Worm (Caenorhabditis elegans) whole organism, L2 larva: ENCODE results near the gene ceh-10.
A peak's percentile ranks its signal among the peaks of the same experiment; 100 is the strongest.

Experiments used
- C34F6.9 ChIP-seq: fragments of 150-350 bp; optimal IDR thresholded peaks from 2 replicates; lab custom pipeline; 2014; ENCODE audit warnings: missing biosample characterization, missing genetic modification characterization
- F13H6.1 ChIP-seq: sonication (generic microtip); optimal IDR thresholded peaks from 2 replicates; lab custom pipeline; 2016; ENCODE audit warnings: missing genetic modification characterization, missing compliant biosample characterization
- ZK546.5 ChIP-seq: sonication (generic microtip); optimal IDR thresholded peaks from 2 replicates; lab custom pipeline; 2017; ENCODE audit warnings: missing biosample characterization, missing genetic modification characterization
- alr-1 ChIP-seq: fragments of 150-350 bp; optimal IDR thresholded peaks from 2 replicates; lab custom pipeline; 2014; ENCODE audit warnings: missing biosample characterization, missing genetic modification characterization
- aly-2 ChIP-seq: fragments of 150-350 bp; optimal IDR thresholded peaks from 2 replicates; lab custom pipeline; 2014; ENCODE audit warnings: missing biosample characterization, missing genetic modification characterization
- ama-1 ChIP-seq: fragments of 150-350 bp; optimal IDR thresholded peaks from 2 replicates; lab custom pipeline; 2018; ENCODE audit warnings: inconsistent platforms
- blmp-1 ChIP-seq: sonication (generic microtip); optimal IDR thresholded peaks from 2 replicates; lab custom pipeline; 2017; ENCODE audit warnings: missing genetic modification characterization, mild to moderate bottlenecking, missing compliant biosample characterization, antibody characterized with exemption, moderate library complexity; ENCODE audit not compliant: insufficient read depth
- ceh-16 ChIP-seq: fragments of 150-350 bp; optimal IDR thresholded peaks from 2 replicates; lab custom pipeline; 2014; ENCODE audit warnings: missing biosample characterization, missing genetic modification characterization
- crh-2 ChIP-seq: sonication (generic microtip); optimal IDR thresholded peaks from 2 replicates; lab custom pipeline; 2017; ENCODE audit warnings: missing biosample characterization, missing genetic modification characterization
- dmd-4 ChIP-seq: sonication (generic microtip); optimal IDR thresholded peaks from 2 replicates; lab custom pipeline; 2017; ENCODE audit warnings: missing biosample characterization, missing genetic modification characterization
- egl-27 ChIP-seq: sonication (generic microtip); optimal IDR thresholded peaks from 3 replicates; lab custom pipeline; 2017; ENCODE audit warnings: missing biosample characterization, missing genetic modification reagents, missing genetic modification characterization
- elt-1 ChIP-seq: fragments of 150-350 bp; optimal IDR thresholded peaks from 2 replicates; lab custom pipeline; 2014; ENCODE audit warnings: missing biosample characterization, missing genetic modification characterization
- elt-3 ChIP-seq: sonication (generic microtip); optimal IDR thresholded peaks from 2 replicates; lab custom pipeline; 2017; ENCODE audit warnings: missing biosample characterization, missing genetic modification characterization
- fos-1 ChIP-seq: fragments of 150-350 bp; optimal IDR thresholded peaks from 2 replicates; lab custom pipeline; 2014; ENCODE audit warnings: missing biosample characterization, missing genetic modification characterization
- gmeb-1 ChIP-seq: fragments of 150-350 bp; optimal IDR thresholded peaks from 2 replicates; lab custom pipeline; 2014; ENCODE audit warnings: missing biosample characterization, missing genetic modification characterization
- lin-11 ChIP-seq: fragments of 150-350 bp; sonication (generic microtip); optimal IDR thresholded peaks from 2 replicates; lab custom pipeline; 2014; ENCODE audit warnings: missing biosample characterization, missing genetic modification characterization, inconsistent platforms, mixed read lengths
- lin-13 ChIP-seq: fragments of 150-350 bp; optimal IDR thresholded peaks from 2 replicates; lab custom pipeline; 2014; ENCODE audit warnings: missing biosample characterization, missing genetic modification reagents, missing genetic modification characterization
- lin-39 ChIP-seq: fragments of 150-350 bp; optimal IDR thresholded peaks from 2 replicates; lab custom pipeline; 2014; ENCODE audit warnings: missing biosample characterization, missing genetic modification reagents, missing genetic modification characterization
- lsy-2 ChIP-seq, 2 experiments: fragments of 150-350 bp in 1 of 2; sonication (generic microtip) in 1 of 2; optimal IDR thresholded peaks; 2 replicates each; lab custom pipeline; 2014 to 2017; ENCODE audit warnings: missing biosample characterization in 2 of 2, missing genetic modification characterization in 2 of 2
- mab-5 ChIP-seq: fragments of 150-350 bp; optimal IDR thresholded peaks from 2 replicates; lab custom pipeline; 2014; ENCODE audit warnings: missing biosample characterization, missing genetic modification characterization
- mbf-1 ChIP-seq: sonication (generic microtip); optimal IDR thresholded peaks from 2 replicates; lab custom pipeline; 2017; ENCODE audit warnings: missing biosample characterization, missing genetic modification characterization
- mdl-1 ChIP-seq, 2 experiments: fragments of 150-350 bp in 1 of 2; sonication (generic microtip) in 1 of 2; optimal IDR thresholded peaks; 2 replicates each; lab custom pipeline; 2017; ENCODE audit warnings: missing biosample characterization in 2 of 2, missing genetic modification characterization in 2 of 2
- nhr-11 ChIP-seq: fragments of 150-350 bp; optimal IDR thresholded peaks from 2 replicates; lab custom pipeline; 2014; ENCODE audit warnings: missing biosample characterization, missing genetic modification characterization
- nhr-129 ChIP-seq: fragments of 150-350 bp; optimal IDR thresholded peaks from 2 replicates; lab custom pipeline; 2014; ENCODE audit warnings: missing biosample characterization, missing genetic modification characterization
- nhr-21 ChIP-seq: fragments of 150-350 bp; optimal IDR thresholded peaks from 2 replicates; lab custom pipeline; 2014; ENCODE audit warnings: missing biosample characterization, missing genetic modification characterization
- nhr-23 ChIP-seq: fragments of 150-350 bp; optimal IDR thresholded peaks from 2 replicates; lab custom pipeline; 2014; ENCODE audit warnings: missing biosample characterization, missing genetic modification reagents, missing genetic modification characterization
- nhr-237 ChIP-seq: fragments of 150-350 bp; optimal IDR thresholded peaks from 2 replicates; lab custom pipeline; 2014; ENCODE audit warnings: missing biosample characterization, missing genetic modification characterization
- nhr-25 ChIP-seq: fragments of 150-350 bp; sonication (generic microtip); optimal IDR thresholded peaks from 3 replicates; lab custom pipeline; 2014; ENCODE audit warnings: missing biosample characterization, missing genetic modification characterization
- skn-1 ChIP-seq: sonication (generic microtip); optimal IDR thresholded peaks from 2 replicates; lab custom pipeline; 2017; ENCODE audit warnings: missing biosample characterization, missing genetic modification characterization
- sma-3 ChIP-seq: sonication (generic microtip); optimal IDR thresholded peaks from 2 replicates; lab custom pipeline; 2016; ENCODE audit warnings: missing genetic modification reagents, missing genetic modification characterization, missing compliant biosample characterization
- sma-9 ChIP-seq, 2 experiments: fragments of 150-350 bp in 1 of 2; sonication (generic microtip) in 1 of 2; optimal IDR thresholded peaks; 2 replicates each; lab custom pipeline; 2014 to 2016; ENCODE audit warnings: missing genetic modification characterization in 2 of 2, mild to moderate bottlenecking in 1 of 2, missing biosample characterization in 1 of 2, missing compliant biosample characterization in 1 of 2, missing genetic modification reagents in 1 of 2, moderate library complexity in 1 of 2
- unc-39 ChIP-seq: fragments of 150-350 bp; optimal IDR thresholded peaks from 2 replicates; lab custom pipeline; 2014; ENCODE audit warnings: missing biosample characterization, missing genetic modification characterization
- unc-55 ChIP-seq: fragments of 150-350 bp; sonication (generic microtip); optimal IDR thresholded peaks from 3 replicates; lab custom pipeline; 2014; ENCODE audit warnings: missing biosample characterization, missing genetic modification reagents, missing genetic modification characterization
- ztf-1 ChIP-seq: fragments of 200-800 bp; sonication (Bioruptor generic); conservative IDR thresholded peaks from 2 replicates; pipeline ENCODE4 v1.3.6; 2022; ENCODE audit warnings: missing genetic modification characterization, missing compliant biosample characterization
- ztf-11 ChIP-seq: sonication (generic microtip); optimal IDR thresholded peaks from 2 replicates; lab custom pipeline; 2017; ENCODE audit warnings: missing biosample characterization, missing genetic modification characterization
- ztf-4 ChIP-seq: fragments of 150-350 bp; optimal IDR thresholded peaks from 2 replicates; lab custom pipeline; 2014; ENCODE audit warnings: missing biosample characterization, missing genetic modification characterization

Gene ceh-10

DNA sequence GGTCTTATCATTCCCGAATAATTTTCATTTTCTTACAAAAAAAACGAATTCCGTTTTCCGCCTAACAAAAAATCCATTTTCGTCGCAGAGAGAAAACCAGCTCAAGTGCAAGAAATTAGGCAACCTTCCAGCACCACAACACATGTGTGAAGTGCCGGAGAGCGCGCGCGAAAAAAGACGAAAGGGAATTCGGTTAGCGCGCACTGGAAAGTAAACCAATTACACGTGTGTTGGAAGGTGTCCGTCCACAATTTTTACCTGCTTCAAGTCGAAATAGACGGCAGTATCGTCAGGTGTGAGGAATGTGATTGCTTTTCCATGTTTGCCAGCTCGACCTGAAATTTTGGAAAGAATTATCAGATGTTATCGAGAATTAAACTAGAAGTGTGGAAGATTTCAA, 35.8 kb downstream of the ceh-10 start:
- no peak for TF ChIP-seq mbf-1 (tag; lab: Kevin White, UChicago)
- no peak for TF ChIP-seq mdl-1 (tag; optimal IDR thresholded peaks at IDR 0.05; lab: Kevin White, UChicago)
- no peak for TF ChIP-seq elt-3 (tag; lab: Kevin White, UChicago)
- no peak for TF ChIP-seq unc-55 (GFP tag; lab: Kevin White, UChicago)
- no peak for TF ChIP-seq alr-1
- TF ChIP-seq aly-2 = no peak
- no peak for TF ChIP-seq ztf-11

DNA sequence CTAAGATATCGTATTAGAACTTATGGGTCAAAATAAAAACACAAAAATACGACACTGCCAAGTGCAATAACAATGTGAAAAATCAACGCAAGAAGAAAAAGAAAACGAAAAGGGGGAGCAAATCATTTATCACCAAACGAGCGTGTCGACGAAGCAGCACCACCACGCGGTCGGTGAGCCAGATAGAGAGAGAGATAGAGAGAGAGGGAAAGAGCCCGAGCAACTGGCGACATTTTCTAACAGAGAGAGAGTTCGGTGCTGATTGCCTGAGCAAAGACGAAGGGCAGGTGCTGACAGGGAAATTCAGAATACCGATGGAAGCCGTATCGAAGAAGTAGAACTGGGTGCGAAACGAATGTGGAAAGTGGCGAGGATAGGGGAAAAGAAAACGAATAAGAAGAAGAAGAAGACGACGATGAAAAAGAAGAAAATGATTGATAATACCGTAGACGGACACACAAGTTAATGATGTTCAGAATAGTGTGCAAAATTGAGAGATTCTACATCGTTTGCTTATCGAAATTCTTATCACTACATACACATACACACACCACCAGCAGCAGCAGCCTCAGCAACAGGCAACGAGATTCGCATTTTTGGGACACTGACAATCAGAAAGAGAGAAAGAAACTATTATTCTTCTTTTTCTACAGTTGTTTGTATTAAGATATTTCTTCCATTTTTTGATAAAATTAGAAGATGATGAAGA, 36.5 kb downstream of the ceh-10 start:
- no peak for TF ChIP-seq unc-55 (GFP tag; lab: Kevin White, UChicago)
- peak; percentile 50 for TF ChIP-seq ztf-4 (tag; lab: Kevin White, UChicago)
- no peak for TF ChIP-seq ztf-1 (GFP tag; lab: Robert Waterston, UW)
- no peak for TF ChIP-seq lin-11
- TF ChIP-seq nhr-21 = peak; percentile 52
- TF ChIP-seq dmd-4 (tag; lab: Kevin White, UChicago) = no peak
- TF ChIP-seq ceh-16 = no peak
- peak; percentile 38 for TF ChIP-seq nhr-129 (tag; lab: Kevin White, UChicago)
- no peak for TF ChIP-seq C34F6.9 (tag; lab: Kevin White, UChicago)
- TF ChIP-seq ztf-11 = no peak
- TF ChIP-seq mbf-1 (tag; lab: Kevin White, UChicago) = no peak
- TF ChIP-seq blmp-1 = peak; percentile 37
- peak; percentile 39 for TF ChIP-seq sma-3 (GFP tag; lab: Kevin White, UChicago)
- no peak for TF ChIP-seq nhr-23 (tag; lab: Kevin White, UChicago)
- TF ChIP-seq fos-1 (tag; lab: Kevin White, UChicago) = peak; percentile 85
- TF ChIP-seq unc-39 (tag; lab: Kevin White, UChicago) = no peak
- TF ChIP-seq lin-13 = no peak
- TF ChIP-seq egl-27 (tag; lab: Kevin White, UChicago) = no peak
- TF ChIP-seq sma-9 (GFP tag; optimal IDR thresholded peaks at IDR 0.05; lab: Kevin White, UChicago) = peak; percentile 48
- TF ChIP-seq sma-9 (tag; optimal IDR thresholded peaks at IDR 0.05; lab: Kevin White, UChicago) = no peak
- TF ChIP-seq crh-2 = peak; percentile 57
- no peak for TF ChIP-seq ZK546.5 (tag; lab: Kevin White, UChicago)
- peak; percentile 23 for TF ChIP-seq F13H6.1 (tag; lab: Kevin White, UChicago)
- TF ChIP-seq lin-39 (tag; lab: Kevin White, UChicago) = no peak
- no peak for TF ChIP-seq nhr-237 (tag; lab: Kevin White, UChicago)
- TF ChIP-seq nhr-25 (tag; lab: Kevin White, UChicago) = no peak
- no peak for TF ChIP-seq mab-5 (tag; lab: Kevin White, UChicago)
- no peak for TF ChIP-seq skn-1 (tag; lab: Kevin White, UChicago)
- TF ChIP-seq aly-2 = no peak
- TF ChIP-seq ama-1 (lab: Kevin White, UChicago) = no peak
- TF ChIP-seq lsy-2 (tag; optimal IDR thresholded peaks at IDR 0.05; lab: Kevin White, UChicago) = no peak

DNA sequence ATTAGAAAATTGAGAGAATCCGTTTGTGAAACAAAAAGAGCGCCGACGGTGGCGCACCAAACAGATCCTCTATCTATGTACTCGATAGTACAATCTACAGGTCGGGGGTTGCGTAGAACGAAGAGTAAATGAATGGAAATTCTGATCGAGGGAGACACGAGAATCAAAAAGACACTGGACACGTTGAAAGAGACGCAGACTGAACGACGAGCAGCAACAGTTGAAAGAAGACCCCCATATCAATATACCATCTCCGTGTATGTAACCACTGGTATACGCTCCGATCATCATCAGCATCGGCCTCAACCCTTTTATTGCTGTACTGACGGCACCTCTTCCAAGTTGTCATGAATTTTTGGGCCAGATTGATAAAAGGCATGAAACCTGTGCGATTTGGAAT, 37.4 kb downstream of the ceh-10 start:
- TF ChIP-seq elt-1 (peak; percentile 79), ceh-16 (peak; percentile 29), crh-2 (peak; percentile 21), nhr-129 (tag; lab: Kevin White, UChicago) (peak; percentile 9), aly-2 (no peak), nhr-25 (tag; lab: Kevin White, UChicago) (peak; percentile 5), sma-9 (GFP tag; optimal IDR thresholded peaks at IDR 0.05; lab: Kevin White, UChicago) (peak; percentile 55), sma-9 (tag; optimal IDR thresholded peaks at IDR 0.05; lab: Kevin White, UChicago) (no peak), lin-13 (no peak)

ce11 chrIII:5836816-5837215, 38.0 kb downstream of the ceh-10 start, which contains the start of gene W04D12.1:
Gene W04D12.1, plus strand, starts transcription at chrIII:5836926.
- TF ChIP-seq gmeb-1 = peak; percentile 35
- TF ChIP-seq C34F6.9 (tag; lab: Kevin White, UChicago) = peak; percentile 18
- TF ChIP-seq blmp-1 = peak; percentile 3
- TF ChIP-seq sma-9 (GFP tag; optimal IDR thresholded peaks at IDR 0.05; lab: Kevin White, UChicago) = peak; percentile 17
- no peak for TF ChIP-seq sma-9 (tag; optimal IDR thresholded peaks at IDR 0.05; lab: Kevin White, UChicago)
- TF ChIP-seq nhr-11 = no peak
- peak; percentile 23 for TF ChIP-seq egl-27 (tag; lab: Kevin White, UChicago)
- peak; percentile 14 for TF ChIP-seq ama-1 (lab: Kevin White, UChicago)
- TF ChIP-seq nhr-25 (tag; lab: Kevin White, UChicago) = peak; percentile 2
- TF ChIP-seq lin-13 = no peak
- TF ChIP-seq, all 48 proteins: peak for 7
